Worm (Caenorhabditis elegans) whole organism, L1 larva: ENCODE results near the gene sre-56.

Experiments used
- C34B4.2 ChIP-seq: sonication (generic microtip); optimal IDR thresholded peaks from 2 replicates; lab custom pipeline; 2017; ENCODE audit warnings: mild to moderate bottlenecking, missing genetic modification characterization, missing compliant biosample characterization
- alr-1 ChIP-seq: fragments of 200-800 bp; sonication (Bioruptor generic); optimal IDR thresholded peaks from 2 replicates; lab custom pipeline; 2018; ENCODE audit warnings: borderline replicate concordance, mild to moderate bottlenecking, missing genetic modification characterization, missing compliant biosample characterization
- ama-1 ChIP-seq: fragments of 150-350 bp; optimal IDR thresholded peaks from 2 replicates; lab custom pipeline; 2014
- blmp-1 ChIP-seq: fragments of 150-350 bp; optimal IDR thresholded peaks from 2 replicates; lab custom pipeline; 2014; ENCODE audit warnings: missing biosample characterization, missing genetic modification characterization
- ceh-82 ChIP-seq, 3 experiments: fragments of 150-350 bp in 1 of 3; sonication (generic microtip) in 2 of 3; optimal IDR thresholded peaks; 2 replicates each; lab custom pipeline; 2014 to 2017; ENCODE audit warnings: missing biosample characterization in 3 of 3, missing genetic modification characterization in 3 of 3
- ceh-88 ChIP-seq: fragments of 200-800 bp; sonication (Bioruptor generic); IDR thresholded peaks from 2 replicates; pipeline ENCODE4 v1.3.6; 2022; ENCODE audit warnings: missing genetic modification characterization, missing compliant biosample characterization
- ces-1 ChIP-seq: fragments of 150-350 bp; optimal IDR thresholded peaks from 2 replicates; lab custom pipeline; 2014; ENCODE audit warnings: missing biosample characterization, missing genetic modification reagents, missing genetic modification characterization
- efl-3 ChIP-seq: fragments of 200-800 bp; sonication (Bioruptor generic); optimal IDR thresholded peaks from 2 replicates; lab custom pipeline; 2018; ENCODE audit warnings: mild to moderate bottlenecking, missing genetic modification characterization, missing compliant biosample characterization
- egl-13 ChIP-seq: sonication (generic microtip); optimal IDR thresholded peaks from 2 replicates; lab custom pipeline; 2016; ENCODE audit warnings: missing genotype, missing genetic modification reagents, missing genetic modification characterization, missing compliant biosample characterization
- elt-2 ChIP-seq: sonication (generic microtip); optimal IDR thresholded peaks from 2 replicates; lab custom pipeline; 2016; ENCODE audit warnings: missing genetic modification characterization, mild to moderate bottlenecking, inconsistent platforms, missing compliant biosample characterization, missing genetic modification reagents
- elt-3 ChIP-seq, 6 experiments: fragments of 150-350 bp in 1 of 6; sonication (generic microtip); optimal IDR thresholded peaks; 2 replicates each; lab custom pipeline; 2017 to 2018; ENCODE audit warnings: missing biosample characterization in 6 of 6, missing genetic modification characterization in 6 of 6, inconsistent platforms in 1 of 6
- fkh-10 ChIP-seq: sonication (generic microtip); optimal IDR thresholded peaks from 2 replicates; lab custom pipeline; 2017; ENCODE audit warnings: missing biosample characterization, missing genetic modification reagents, missing genetic modification characterization
- fkh-8 ChIP-seq: sonication (generic microtip); optimal IDR thresholded peaks from 2 replicates; lab custom pipeline; 2016; ENCODE audit warnings: mild to moderate bottlenecking, missing genetic modification characterization, missing compliant biosample characterization
- grh-1 ChIP-seq: fragments of 200-800 bp; sonication (Bioruptor generic); IDR thresholded peaks from 2 replicates; pipeline ENCODE4 v1.3.6; 2022; ENCODE audit warnings: missing genetic modification reagents, missing genetic modification characterization, missing compliant biosample characterization
- hpl-2 ChIP-seq: fragments of 150-350 bp; optimal IDR thresholded peaks from 2 replicates; lab custom pipeline; 2014; ENCODE audit warnings: missing biosample characterization, missing genetic modification reagents, missing genetic modification characterization
- irx-1 ChIP-seq: sonication (generic microtip); optimal IDR thresholded peaks from 2 replicates; lab custom pipeline; 2016; ENCODE audit warnings: missing genetic modification characterization, missing compliant biosample characterization
- isw-1 ChIP-seq: fragments of 200-800 bp; sonication (Bioruptor generic); IDR thresholded peaks from 2 replicates; pipeline ENCODE4 v1.3.6; 2022; ENCODE audit warnings: missing genetic modification characterization, missing compliant biosample characterization
- lin-14 ChIP-seq: fragments of 200-800 bp; sonication (Bioruptor generic); optimal IDR thresholded peaks from 2 replicates; lab custom pipeline; 2018; ENCODE audit warnings: mild to moderate bottlenecking, missing genetic modification characterization, moderate library complexity, missing compliant biosample characterization
- lin-15B ChIP-seq: fragments of 150-350 bp; sonication (generic microtip); optimal IDR thresholded peaks from 3 replicates; lab custom pipeline; 2014; ENCODE audit warnings: missing biosample characterization, missing genetic modification characterization
- lin-35 ChIP-seq, 2 experiments: fragments of 150-350 bp; optimal IDR thresholded peaks; 2 replicates each; lab custom pipeline; 2014; ENCODE audit warnings: missing biosample characterization in 2 of 2, missing genetic modification characterization in 2 of 2, missing genetic modification reagents in 2 of 2
- lin-39 ChIP-seq: fragments of 150-350 bp; optimal IDR thresholded peaks from 2 replicates; lab custom pipeline; 2014; ENCODE audit warnings: missing biosample characterization, missing genetic modification reagents, missing genetic modification characterization
- lir-3 ChIP-seq: sonication (generic microtip); optimal IDR thresholded peaks from 2 replicates; lab custom pipeline; 2016; ENCODE audit warnings: mild to moderate bottlenecking, missing genetic modification characterization, moderate library complexity, missing compliant biosample characterization; ENCODE audit not compliant: poor library complexity
- mab-9 ChIP-seq: fragments of 200-800 bp; sonication (Bioruptor generic); IDR thresholded peaks from 2 replicates; pipeline ENCODE4 v1.3.6; 2022; ENCODE audit warnings: missing genetic modification reagents, missing genetic modification characterization, missing compliant biosample characterization
- mep-1 ChIP-seq: fragments of 150-350 bp; optimal IDR thresholded peaks from 2 replicates; lab custom pipeline; 2014; ENCODE audit warnings: missing biosample characterization, missing genetic modification characterization
- nhr-11 ChIP-seq: fragments of 150-350 bp; optimal IDR thresholded peaks from 2 replicates; lab custom pipeline; 2014; ENCODE audit warnings: missing biosample characterization, missing genetic modification characterization
- nhr-12 ChIP-seq: sonication (generic microtip); optimal IDR thresholded peaks from 2 replicates; lab custom pipeline; 2017; ENCODE audit warnings: missing biosample characterization, missing genetic modification characterization
- nhr-19 ChIP-seq: fragments of 200-800 bp; sonication (Bioruptor generic); conservative IDR thresholded peaks from 2 replicates; pipeline ENCODE4 v1.3.6; 2022; ENCODE audit warnings: missing genetic modification characterization, missing compliant biosample characterization
- nhr-20 ChIP-seq: sonication (generic microtip); optimal IDR thresholded peaks from 2 replicates; lab custom pipeline; 2016; ENCODE audit warnings: mild to moderate bottlenecking, missing genetic modification characterization, missing compliant biosample characterization
- nhr-28 ChIP-seq: fragments of 150-350 bp; optimal IDR thresholded peaks from 2 replicates; lab custom pipeline; 2014; ENCODE audit warnings: missing biosample characterization, missing genetic modification characterization
- nhr-71 ChIP-seq: sonication (generic microtip); optimal IDR thresholded peaks from 2 replicates; lab custom pipeline; 2016; ENCODE audit warnings: mild to moderate bottlenecking, missing genetic modification characterization, moderate library complexity, missing compliant biosample characterization
- nhr-76 ChIP-seq: sonication (generic microtip); optimal IDR thresholded peaks from 2 replicates; lab custom pipeline; 2017; ENCODE audit warnings: missing biosample characterization, missing genetic modification characterization
- nhr-77 ChIP-seq: fragments of 150-350 bp; optimal IDR thresholded peaks from 2 replicates; lab custom pipeline; 2014; ENCODE audit warnings: missing biosample characterization, missing genetic modification characterization
- nhr-84 ChIP-seq: sonication (generic microtip); optimal IDR thresholded peaks from 2 replicates; lab custom pipeline; 2017; ENCODE audit warnings: missing biosample characterization, missing genetic modification characterization
- nhr-85 ChIP-seq: sonication (generic microtip); peaks from one replicate; lab custom pipeline; 2016; ENCODE audit warnings: missing genetic modification characterization, inconsistent platforms, missing compliant biosample characterization
- nhr-90 ChIP-seq: sonication (generic microtip); optimal IDR thresholded peaks from 2 replicates; lab custom pipeline; 2016; ENCODE audit warnings: mild to moderate bottlenecking, missing genetic modification characterization, missing compliant biosample characterization; ENCODE audit not compliant: poor library complexity
- pag-3 ChIP-seq: sonication (generic microtip); optimal IDR thresholded peaks from 2 replicates; lab custom pipeline; 2017; ENCODE audit warnings: missing genetic modification characterization, mild to moderate bottlenecking, missing compliant biosample characterization, antibody characterized with exemption, borderline replicate concordance; ENCODE audit not compliant: insufficient read depth
- pqm-1 ChIP-seq: sonication (generic microtip); optimal IDR thresholded peaks from 3 replicates; lab custom pipeline; 2017; ENCODE audit warnings: missing biosample characterization, missing genetic modification characterization
- rnt-1 ChIP-seq: sonication (generic microtip); optimal IDR thresholded peaks from 2 replicates; lab custom pipeline; 2016; ENCODE audit warnings: mild to moderate bottlenecking, missing genetic modification characterization, moderate library complexity, missing compliant biosample characterization
- skn-1 ChIP-seq: fragments of 150-350 bp; optimal IDR thresholded peaks from 2 replicates; lab custom pipeline; 2014; ENCODE audit warnings: missing biosample characterization, missing genetic modification characterization
- sptf-1 ChIP-seq: fragments of 150-350 bp; optimal IDR thresholded peaks from 2 replicates; lab custom pipeline; 2014; ENCODE audit warnings: missing biosample characterization, missing genetic modification characterization
- sup-37 ChIP-seq: fragments of 200-800 bp; sonication (Bioruptor generic); optimal IDR thresholded peaks from 2 replicates; lab custom pipeline; 2018; ENCODE audit warnings: mild to moderate bottlenecking, missing genetic modification characterization, missing compliant biosample characterization
- tlp-1 ChIP-seq: fragments of 150-350 bp; optimal IDR thresholded peaks from 2 replicates; lab custom pipeline; 2014; ENCODE audit warnings: missing biosample characterization, missing genetic modification characterization
- unc-62 ChIP-seq: fragments of 150-350 bp; optimal IDR thresholded peaks from 2 replicates; lab custom pipeline; 2014; ENCODE audit warnings: missing biosample characterization, missing genetic modification reagents, missing genetic modification characterization
- unc-86 ChIP-seq: sonication (generic microtip); optimal IDR thresholded peaks from 2 replicates; lab custom pipeline; 2016; ENCODE audit warnings: missing genetic modification characterization, missing compliant biosample characterization
- unc-98 ChIP-seq: fragments of 200-800 bp; sonication (Bioruptor generic); IDR thresholded peaks from 2 replicates; pipeline ENCODE4 v1.3.6; 2022; ENCODE audit warnings: missing genetic modification characterization, missing compliant biosample characterization
- zag-1 ChIP-seq: fragments of 150-350 bp; optimal IDR thresholded peaks from 2 replicates; lab custom pipeline; 2014; ENCODE audit warnings: missing biosample characterization, missing genetic modification characterization
- ztf-4 ChIP-seq: fragments of 150-350 bp; optimal IDR thresholded peaks from 2 replicates; lab custom pipeline; 2014; ENCODE audit warnings: missing biosample characterization, missing genetic modification characterization

Gene sre-56

ce11 chrII:12348957-12349356 is 24.7 kb downstream of the sre-56 start:
- peak; percentile 14 for TF ChIP-seq lin-14
- TF ChIP-seq egl-13 = no peak

DNA sequence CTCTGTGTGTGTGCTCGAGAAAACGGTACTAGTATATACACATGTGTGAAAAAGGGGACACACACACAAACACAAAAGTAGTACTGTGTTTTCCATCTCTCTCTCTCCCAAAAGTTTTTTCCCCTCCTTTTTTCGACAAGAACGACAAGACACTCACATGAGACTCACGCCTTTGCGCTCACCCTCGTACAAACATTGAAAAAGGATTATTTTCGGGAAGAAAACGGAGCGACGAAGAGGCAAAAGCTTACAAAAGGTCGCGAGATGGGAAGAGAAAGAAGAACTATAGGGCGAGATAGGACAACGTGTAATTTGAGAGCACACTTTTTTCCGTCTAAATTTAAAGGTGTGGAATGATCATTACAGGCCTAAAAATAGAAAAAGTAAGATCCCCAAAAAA is 25.6 kb downstream of the sre-56 start:
- no peak for TF ChIP-seq rnt-1 (tag; lab: Kevin White, UChicago)
- TF ChIP-seq ceh-88 (GFP tag; lab: Robert Waterston, UW) = no peak
- TF ChIP-seq alr-1 (tag; lab: Kevin White, UChicago) = no peak
- TF ChIP-seq nhr-11 (tag; lab: Kevin White, UChicago) = no peak
- TF ChIP-seq hpl-2 (GFP tag; lab: Kevin White, UChicago) = no peak
- peak; percentile 39 for TF ChIP-seq sup-37 (GFP tag; lab: Kevin White, UChicago)
- TF ChIP-seq unc-98 (GFP tag; lab: Robert Waterston, UW) = no peak
- TF ChIP-seq zag-1 (tag; lab: Kevin White, UChicago) = no peak
- no peak for TF ChIP-seq egl-13
- no peak for TF ChIP-seq isw-1 (GFP tag; lab: Robert Waterston, UW)
- peak; percentile 44 for TF ChIP-seq nhr-77 (tag; lab: Kevin White, UChicago)
- peak; percentile 7 for TF ChIP-seq nhr-20 (tag; lab: Kevin White, UChicago)
- TF ChIP-seq lin-14 = peak; percentile 37
- TF ChIP-seq ama-1 (lab: Kevin White, UChicago) = no peak
- no peak for TF ChIP-seq nhr-76 (tag; lab: Kevin White, UChicago)
- no peak for TF ChIP-seq fkh-10 (GFP tag; lab: Kevin White, UChicago)
- no peak for TF ChIP-seq nhr-84 (tag; lab: Kevin White, UChicago)
- no peak for TF ChIP-seq pag-3 (tag; lab: Kevin White, UChicago)
- peak in 1 of 2 experiments; percentile 33 for TF ChIP-seq lin-35 (GFP tag; optimal IDR thresholded peaks at IDR 0.05; lab: Kevin White, UChicago)
- no peak for TF ChIP-seq lin-15B
- TF ChIP-seq nhr-71 (tag; lab: Kevin White, UChicago) = no peak
- no peak for TF ChIP-seq skn-1
- no peak for TF ChIP-seq lin-39 (tag; lab: Kevin White, UChicago)
- TF ChIP-seq grh-1 (GFP tag; lab: Robert Waterston, UW) = no peak
- TF ChIP-seq nhr-19 (GFP tag; lab: Robert Waterston, UW) = no peak
- no peak for TF ChIP-seq tlp-1
- no peak for TF ChIP-seq efl-3 (GFP tag; lab: Kevin White, UChicago)
- no peak for TF ChIP-seq ztf-4 (tag; lab: Kevin White, UChicago)
- no peak for TF ChIP-seq unc-62
- no peak for TF ChIP-seq nhr-28 (tag; lab: Kevin White, UChicago)
- no peak for TF ChIP-seq ces-1 (GFP tag; lab: Kevin White, UChicago)
- no peak for TF ChIP-seq lir-3 (tag; lab: Kevin White, UChicago)
- TF ChIP-seq nhr-85 (tag; lab: Kevin White, UChicago) = no peak
- no peak for TF ChIP-seq C34B4.2
- no peak for TF ChIP-seq elt-2 (tag; lab: Kevin White, UChicago)
- TF ChIP-seq, all 84 proteins: peak for 5

DNA sequence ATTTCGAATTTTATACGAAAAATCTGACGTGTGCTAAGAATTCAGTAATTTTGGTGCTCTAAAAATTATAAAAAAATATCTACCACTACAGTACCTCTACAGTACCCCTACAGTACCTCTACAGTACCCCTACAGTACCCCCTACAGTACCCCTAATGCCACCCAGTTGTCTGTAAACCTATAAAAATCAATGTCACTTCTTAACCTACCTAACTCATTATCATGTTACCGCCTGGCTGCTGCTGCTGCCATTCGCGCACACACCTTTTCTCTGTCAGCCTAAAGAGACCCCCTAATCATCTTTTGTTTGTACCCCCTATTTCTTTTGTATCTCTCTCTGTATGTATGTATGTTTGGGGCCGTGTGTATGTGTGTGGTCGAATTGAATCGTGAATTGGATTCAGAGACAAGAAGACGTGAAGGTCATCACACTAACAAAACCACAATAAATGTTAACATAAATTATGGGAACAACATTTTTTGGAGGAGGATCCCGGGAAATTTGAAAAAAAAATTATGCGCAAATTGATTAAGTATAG is 26.5 kb downstream of the sre-56 start:
- peak; percentile 12 for TF ChIP-seq blmp-1 (tag; lab: Kevin White, UChicago)
- TF ChIP-seq zag-1 (tag; lab: Kevin White, UChicago) = no peak
- TF ChIP-seq mep-1 (tag; lab: Kevin White, UChicago) = peak; percentile 34
- TF ChIP-seq nhr-85 (tag; lab: Kevin White, UChicago) = peak; percentile 83
- TF ChIP-seq fkh-8 = no peak
- TF ChIP-seq nhr-90 (tag; lab: Kevin White, UChicago) = no peak
- TF ChIP-seq elt-2 (tag; lab: Kevin White, UChicago) = no peak
- no peak for TF ChIP-seq lin-15B
- no peak for TF ChIP-seq nhr-76 (tag; lab: Kevin White, UChicago)
- peak in 1 of 6 experiments; percentile 24 for TF ChIP-seq elt-3 (tag; optimal IDR thresholded peaks at IDR 0.05; lab: Kevin White, UChicago)
- TF ChIP-seq isw-1 (GFP tag; lab: Robert Waterston, UW) = no peak
- no peak for TF ChIP-seq tlp-1
- peak; percentile 54 for TF ChIP-seq lin-14
- no peak for TF ChIP-seq pqm-1
- TF ChIP-seq nhr-19 (GFP tag; lab: Robert Waterston, UW) = no peak
- no peak for TF ChIP-seq mab-9 (GFP tag; lab: Robert Waterston, UW)
- TF ChIP-seq lir-3 (tag; lab: Kevin White, UChicago) = no peak
- no peak for TF ChIP-seq ces-1 (GFP tag; lab: Kevin White, UChicago)
- TF ChIP-seq nhr-71 (tag; lab: Kevin White, UChicago) = peak; percentile 25
- no peak for TF ChIP-seq nhr-12 (tag; lab: Kevin White, UChicago)
- no peak for TF ChIP-seq sup-37 (GFP tag; lab: Kevin White, UChicago)
- TF ChIP-seq nhr-20 (tag; lab: Kevin White, UChicago) = peak; percentile 13
- TF ChIP-seq ceh-82 (tag; optimal IDR thresholded peaks at IDR 0.05; lab: Kevin White, UChicago) = peak in 1 of 3 experiments; percentile 1
- TF ChIP-seq irx-1 = no peak
- no peak for TF ChIP-seq unc-86 (tag; lab: Kevin White, UChicago)
- no peak for TF ChIP-seq skn-1
- no peak for TF ChIP-seq sptf-1 (tag; lab: Kevin White, UChicago)
